Fruit fly (Drosophila melanogaster) whole organism, prepupa: ENCODE results near the gene CG14655.

Experiments
- CG31627 ChIP-seq: fragments of 200-800 bp; sonication (Bioruptor generic); optimal IDR thresholded peaks from 3 replicates; lab custom pipeline; 2016; ENCODE audit warnings: missing biosample characterization, missing genetic modification characterization
- Sox102F ChIP-seq: fragments of 200-800 bp; sonication (Bioruptor generic); optimal IDR thresholded peaks from 2 replicates; lab custom pipeline; 2016; ENCODE audit warnings: missing biosample characterization, mild to moderate bottlenecking, missing genetic modification characterization

- TF ChIP-seq CG31627 (no peak), Sox102F (no peak)
These were observed 7.0 kb downstream of the CG14655 start, which contains the start of gene CG44098 for dm6 chr3R:4773097-4773496.
